Worm (Caenorhabditis elegans) whole organism, mixed stage, embryonic: ENCODE results near the gene dop-2.

Source experiments
- ces-1 ChIP-seq: fragments of 150-350 bp; optimal IDR thresholded peaks from 2 replicates; lab custom pipeline; 2014; ENCODE audit warnings: missing biosample characterization, missing genetic modification reagents, missing genetic modification characterization
- elt-1 ChIP-seq: sonication (generic microtip); optimal IDR thresholded peaks from 2 replicates; lab custom pipeline; 2017; ENCODE audit warnings: missing genetic modification characterization, mild to moderate bottlenecking, missing compliant biosample characterization, antibody characterized with exemption, moderate library complexity, borderline replicate concordance; ENCODE audit not compliant: insufficient read depth
- elt-3 ChIP-seq: fragments of 150-350 bp; optimal IDR thresholded peaks from 2 replicates; lab custom pipeline; 2014; ENCODE audit warnings: missing biosample characterization, missing genetic modification characterization
- ham-2 ChIP-seq: fragments of 200-800 bp; sonication (Bioruptor generic); optimal IDR thresholded peaks from 2 replicates; lab custom pipeline; 2018; ENCODE audit warnings: mild to moderate bottlenecking, missing genetic modification characterization, missing compliant biosample characterization
- lin-13 ChIP-seq: fragments of 150-350 bp; optimal IDR thresholded peaks from 2 replicates; lab custom pipeline; 2014; ENCODE audit warnings: missing biosample characterization, missing genetic modification characterization
- lin-32 ChIP-seq: fragments of 200-800 bp; sonication (Bioruptor generic); optimal IDR thresholded peaks from 2 replicates; lab custom pipeline; 2018; ENCODE audit warnings: mild to moderate bottlenecking, missing genetic modification characterization, missing compliant biosample characterization
- mep-1 ChIP-seq: fragments of 150-350 bp; optimal IDR thresholded peaks from 2 replicates; lab custom pipeline; 2017; ENCODE audit warnings: missing biosample characterization, missing genetic modification reagents, missing genetic modification characterization, inconsistent platforms
- snpc-4 ChIP-seq: fragments of 150-350 bp; optimal IDR thresholded peaks from 2 replicates; lab custom pipeline; 2014; ENCODE audit warnings: missing biosample characterization, missing genetic modification characterization
- ztf-11 ChIP-seq: fragments of 150-350 bp; optimal IDR thresholded peaks from 2 replicates; lab custom pipeline; 2014; ENCODE audit warnings: missing biosample characterization, missing genetic modification characterization

DNA sequence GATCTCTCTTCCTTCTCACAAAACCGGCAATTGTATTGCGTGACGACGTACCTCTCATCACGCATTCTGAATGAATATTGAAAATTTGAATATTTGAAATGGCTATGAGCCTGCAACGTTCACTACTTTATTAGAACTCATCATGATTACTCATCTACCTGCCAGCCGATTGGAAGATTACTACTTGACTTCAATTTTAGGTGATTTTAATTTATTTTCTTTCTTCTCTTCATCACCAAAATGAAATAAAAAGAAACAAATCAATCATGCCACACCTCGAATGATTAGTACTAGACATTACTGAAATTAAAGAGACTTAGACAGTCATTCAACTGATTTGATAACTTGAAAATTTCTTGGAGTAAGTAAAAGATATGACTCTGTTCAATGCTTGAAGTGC, 24.1 kb upstream of the dop-2 start:
- TF ChIP-seq lin-32 (GFP tag; lab: Kevin White, UChicago) (no peak), ham-2 (GFP tag; lab: Kevin White, UChicago) (no peak), snpc-4 (tag; lab: Kevin White, UChicago) (no peak), elt-1 (tag; lab: Kevin White, UChicago) (no peak), ztf-11 (tag; lab: Kevin White, UChicago) (no peak), elt-3 (tag; lab: Kevin White, UChicago) (no peak), ces-1 (GFP tag; lab: Kevin White, UChicago) (no peak), lin-13 (tag; lab: Kevin White, UChicago) (no peak), mep-1 (tag; lab: Kevin White, UChicago) (no peak)
